Fruit fly (Drosophila melanogaster) Kc167 (cell line): ENCODE results near the gene CG6527.

ENCODE experiments used
- Myc ChIP-seq: fragments of >200 bp; optimal IDR thresholded peaks from 2 replicates; lab custom pipeline; 2017; ENCODE audit warnings: missing external identifiers
- Sin3A ChIP-seq: fragments of >200 bp; optimal IDR thresholded peaks from 2 replicates; lab custom pipeline; 2018; ENCODE audit warnings: missing external identifiers
- h ChIP-seq: fragments of >200 bp; optimal IDR thresholded peaks from 3 replicates; lab custom pipeline; 2018; ENCODE audit warnings: missing external identifiers
- insv ChIP-seq: fragments of >200 bp; optimal IDR thresholded peaks from 3 replicates; lab custom pipeline; 2018; ENCODE audit warnings: missing external identifiers
- psq ChIP-seq: fragments of >200 bp; optimal IDR thresholded peaks from 2 replicates; lab custom pipeline; 2017; ENCODE audit warnings: missing external identifiers

dm6 chr3L:10581688-10582288 lies 22.9 kb upstream of the CG6527 start:
- TF ChIP-seq h (no peak), psq (lab: Kevin White, UChicago) (no peak), Sin3A (lab: Kevin White, UChicago) (no peak), Myc (lab: Kevin White, UChicago) (no peak), insv (no peak)
